Worm (Caenorhabditis elegans) whole organism, mixed stage, embryonic: ENCODE measurements around the gene paic-1.

ENCODE experiments used
- blmp-1 ChIP-seq: fragments of 150-350 bp; optimal IDR thresholded peaks from 2 replicates; lab custom pipeline; 2014; ENCODE audit warnings: missing biosample characterization, missing genetic modification characterization
- pha-4 ChIP-seq: fragments of 150-350 bp; optimal IDR thresholded peaks from 2 replicates; lab custom pipeline; 2018; ENCODE audit warnings: missing biosample characterization, missing genetic modification reagents, missing genetic modification characterization

- no peak for TF ChIP-seq blmp-1 (tag; lab: Kevin White, UChicago)
- no peak for TF ChIP-seq pha-4 (tag; lab: Kevin White, UChicago)
Measured at ce11 chrII:4341484-4341883, 30.8 kb downstream of the paic-1 start.
